Worm (Caenorhabditis elegans) whole organism, dauer: ENCODE measurements around the gene glt-4.

Experiments
- unc-62 ChIP-seq: sonication (generic microtip); optimal IDR thresholded peaks from 2 replicates; lab custom pipeline; 2017; ENCODE audit warnings: missing biosample characterization, missing genetic modification reagents, missing genetic modification characterization

glt-4 gene

DNA sequence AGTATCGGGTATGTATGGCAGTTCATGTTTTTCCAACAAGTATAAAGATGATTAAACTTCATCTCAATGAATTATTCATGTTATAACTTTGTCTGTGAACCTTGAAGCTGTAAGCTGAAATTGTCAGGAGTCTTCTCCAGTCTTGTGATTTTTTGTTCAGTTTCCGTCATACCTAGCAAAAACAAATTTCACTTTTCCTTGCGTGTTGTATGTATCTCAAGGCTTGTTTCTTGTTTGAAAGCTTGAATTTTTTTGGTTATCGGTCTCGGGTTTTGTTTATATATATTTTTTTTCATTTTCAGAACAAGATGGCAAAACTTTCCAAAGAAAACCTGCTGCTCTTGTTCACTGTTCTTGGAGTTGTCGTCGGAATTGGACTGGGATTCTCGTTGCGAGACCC, at the start of gene glt-4:
Gene glt-4 (plus strand): TSS at position 301 of the 400 bp plus-strand sequence.
- TF ChIP-seq unc-62 (GFP tag; lab: Kevin White, UChicago): no peak

DNA sequence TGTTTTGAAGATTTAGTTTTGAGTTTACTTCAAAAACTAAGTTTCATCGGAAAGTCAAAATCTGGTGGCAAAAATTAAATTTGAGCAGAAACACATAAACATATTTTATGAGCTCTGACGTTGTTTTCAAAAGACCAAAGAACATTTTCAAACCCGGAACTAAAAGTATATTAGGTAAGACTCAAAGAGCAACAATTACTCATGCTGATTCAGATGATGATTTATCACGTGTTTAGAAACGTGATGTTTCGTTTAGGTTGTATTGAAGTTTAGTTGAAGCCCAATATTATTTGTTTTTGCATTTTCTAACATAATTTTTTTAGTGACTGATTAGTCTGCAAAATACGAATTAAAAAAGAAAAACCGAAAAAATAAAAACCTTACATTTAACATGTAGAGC, 49.5 kb upstream of the glt-4 start:
- no peak for TF ChIP-seq unc-62 (GFP tag; lab: Kevin White, UChicago)

DNA sequence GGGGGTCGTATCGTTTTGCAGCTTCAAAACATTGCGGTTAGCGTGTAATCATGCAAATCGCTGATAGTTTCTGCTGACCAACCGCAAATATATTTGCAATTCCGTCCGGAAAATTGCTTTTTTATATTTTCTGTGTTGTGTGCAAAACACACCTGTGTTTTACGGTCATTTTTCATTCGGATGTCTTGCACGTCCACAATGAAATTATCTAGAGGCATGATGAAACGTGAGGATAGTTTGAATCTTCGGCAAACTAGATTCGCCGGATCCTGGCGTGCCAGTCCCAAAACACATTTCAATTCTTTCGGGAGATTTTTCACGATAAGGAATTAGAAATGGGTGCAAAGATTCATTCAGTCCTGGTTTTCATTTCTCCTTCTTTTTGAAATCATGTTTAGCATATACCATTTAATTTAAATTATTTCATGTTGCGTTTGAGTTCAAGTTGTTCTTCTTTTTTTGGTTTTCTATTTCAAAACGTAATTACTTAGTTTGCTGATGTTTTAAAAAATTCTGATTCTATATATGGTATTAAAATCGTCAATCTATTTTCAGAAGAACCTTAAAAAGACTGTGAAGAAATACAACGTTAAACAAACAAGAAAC, 48.1 kb upstream of the glt-4 start, which contains the start of gene C03B1.5:
Gene C03B1.5 (plus strand): TSS at position 556 of the 606 bp plus-strand sequence.
- no peak for TF ChIP-seq unc-62 (GFP tag; lab: Kevin White, UChicago)

DNA sequence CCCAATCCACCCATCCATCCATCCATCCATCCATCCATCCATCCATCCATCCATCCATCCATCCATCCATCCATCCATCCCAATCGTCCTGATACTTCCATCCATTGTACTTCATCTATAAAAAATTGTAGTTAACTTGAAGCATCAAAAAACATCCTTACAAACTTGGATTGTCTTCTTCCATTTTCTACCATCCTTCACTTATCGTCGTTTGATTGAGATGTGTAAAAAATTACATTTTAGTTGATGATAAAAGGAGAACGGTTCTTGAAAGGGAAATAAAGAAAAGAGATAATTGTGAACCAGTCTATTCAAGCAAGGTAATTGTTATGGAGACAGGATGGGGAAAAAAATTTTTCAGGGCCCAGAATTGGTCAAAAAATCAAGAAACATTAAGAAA, 45.5 kb upstream of the glt-4 start, which contains the start of gene C03B1.10:
Gene C03B1.10 (minus strand): TSS at position 101 of the 400 bp plus-strand sequence.
- no peak for TF ChIP-seq unc-62 (GFP tag; lab: Kevin White, UChicago)

DNA sequence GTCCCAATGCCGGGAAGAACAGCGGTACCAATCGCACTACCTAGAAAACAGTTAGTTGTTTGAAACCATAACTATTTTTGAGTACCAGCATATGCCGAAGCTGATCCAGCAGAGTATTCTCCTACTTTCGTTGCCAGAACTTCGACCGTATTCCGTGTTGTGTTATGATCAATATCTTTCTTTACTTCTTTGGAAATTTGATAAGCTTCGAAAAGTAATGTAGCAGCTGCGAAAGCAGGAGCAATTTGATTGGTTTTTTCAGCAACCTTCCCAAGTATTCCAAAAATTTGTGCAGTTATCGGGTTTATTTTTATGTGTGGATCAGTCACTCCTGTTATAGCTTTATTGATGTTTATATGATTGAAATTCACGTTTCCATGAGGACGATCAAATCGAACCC, 43.1 kb upstream of the glt-4 start:
- TF ChIP-seq unc-62 (GFP tag; lab: Kevin White, UChicago): no peak

DNA sequence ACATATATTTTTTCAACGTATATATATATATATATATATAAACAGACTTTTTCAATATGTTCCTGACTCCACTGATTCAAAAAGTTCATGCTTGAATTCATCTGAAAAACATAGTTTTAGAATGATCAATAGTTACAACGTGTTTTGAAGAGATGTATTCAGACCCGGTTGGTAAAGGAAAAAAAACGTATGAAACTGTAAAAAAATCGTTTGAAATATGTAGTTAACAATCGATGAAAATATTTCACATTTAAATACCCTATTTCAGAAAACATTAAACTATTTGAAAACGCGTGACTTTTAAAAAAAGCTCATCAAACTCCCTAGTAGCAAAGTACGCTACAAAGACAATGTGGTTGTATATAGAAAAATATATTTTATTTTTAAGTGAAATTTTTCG, 42.6 kb upstream of the glt-4 start, which contains the start of gene C03B1.14:
Gene C03B1.14 (minus strand): TSS at position 101 of the 400 bp plus-strand sequence.
- no peak for TF ChIP-seq unc-62 (GFP tag; lab: Kevin White, UChicago)

DNA sequence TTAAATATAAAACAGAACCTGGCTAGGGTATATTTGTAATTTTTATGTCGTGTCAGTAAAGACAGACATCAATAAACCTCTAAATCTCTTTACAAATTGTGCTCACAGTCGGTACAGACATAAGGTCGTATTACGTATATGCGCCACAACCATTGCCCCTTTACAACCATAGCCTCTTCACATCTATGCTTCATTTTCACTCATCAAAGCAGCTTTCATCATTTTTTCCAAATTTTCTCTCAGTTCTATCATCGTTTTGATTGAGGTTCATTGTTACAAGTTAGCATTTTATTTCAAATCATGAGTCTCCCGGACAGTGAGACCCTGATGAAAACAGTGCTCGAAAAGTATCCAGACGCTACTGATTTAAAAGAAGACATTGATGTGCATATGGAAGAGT, 39.0 kb upstream of the glt-4 start, which contains the start of gene C03B1.4:
Gene C03B1.4 (plus strand): TSS at position 301 of the 400 bp plus-strand sequence.
- TF ChIP-seq unc-62 (GFP tag; lab: Kevin White, UChicago): no peak

DNA sequence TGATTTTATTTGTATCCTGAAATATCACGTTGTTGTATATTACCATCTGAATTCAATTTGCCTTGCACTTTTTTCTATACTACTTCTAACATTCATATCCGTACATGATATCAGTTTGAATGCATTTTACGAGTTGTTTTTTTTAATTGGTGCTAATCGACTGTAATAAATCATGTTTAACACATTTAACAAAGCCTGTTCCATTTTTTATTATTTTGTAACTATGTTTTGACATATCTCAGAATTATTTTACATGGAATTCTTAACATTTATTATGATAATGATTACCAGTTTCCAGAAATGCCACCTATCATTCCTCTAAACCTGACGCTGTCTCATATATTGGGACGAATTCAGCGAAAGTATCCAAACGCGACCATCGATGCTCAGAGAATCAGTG, 37.5 kb upstream of the glt-4 start, which contains the start of gene C03B1.3:
Gene C03B1.3 (plus strand): TSS at position 301 of the 400 bp plus-strand sequence.
- no peak for TF ChIP-seq unc-62 (GFP tag; lab: Kevin White, UChicago)

DNA sequence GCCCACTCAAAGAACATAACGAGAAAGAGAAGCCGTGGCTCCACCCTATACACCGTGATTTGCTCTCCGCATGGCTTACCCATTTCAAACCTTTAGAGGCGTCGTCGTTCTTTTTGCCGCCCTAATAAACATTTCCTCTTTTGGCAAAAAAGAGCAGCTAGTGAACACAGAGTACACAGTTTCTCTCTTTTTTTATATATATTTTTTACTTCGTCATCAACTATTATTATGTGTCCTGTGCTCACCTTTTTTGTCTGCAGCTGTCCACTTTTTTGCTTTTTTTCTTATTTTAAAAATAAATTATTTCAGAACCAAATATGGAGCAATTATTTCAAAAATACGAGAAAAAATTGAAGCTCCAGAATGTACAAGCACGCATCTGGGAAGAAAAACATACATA, 33.5 kb upstream of the glt-4 start, which contains the start of gene C03B1.2:
Gene C03B1.2 (plus strand): TSS at position 301 of the 400 bp plus-strand sequence.
- no peak for TF ChIP-seq unc-62 (GFP tag; lab: Kevin White, UChicago)

DNA sequence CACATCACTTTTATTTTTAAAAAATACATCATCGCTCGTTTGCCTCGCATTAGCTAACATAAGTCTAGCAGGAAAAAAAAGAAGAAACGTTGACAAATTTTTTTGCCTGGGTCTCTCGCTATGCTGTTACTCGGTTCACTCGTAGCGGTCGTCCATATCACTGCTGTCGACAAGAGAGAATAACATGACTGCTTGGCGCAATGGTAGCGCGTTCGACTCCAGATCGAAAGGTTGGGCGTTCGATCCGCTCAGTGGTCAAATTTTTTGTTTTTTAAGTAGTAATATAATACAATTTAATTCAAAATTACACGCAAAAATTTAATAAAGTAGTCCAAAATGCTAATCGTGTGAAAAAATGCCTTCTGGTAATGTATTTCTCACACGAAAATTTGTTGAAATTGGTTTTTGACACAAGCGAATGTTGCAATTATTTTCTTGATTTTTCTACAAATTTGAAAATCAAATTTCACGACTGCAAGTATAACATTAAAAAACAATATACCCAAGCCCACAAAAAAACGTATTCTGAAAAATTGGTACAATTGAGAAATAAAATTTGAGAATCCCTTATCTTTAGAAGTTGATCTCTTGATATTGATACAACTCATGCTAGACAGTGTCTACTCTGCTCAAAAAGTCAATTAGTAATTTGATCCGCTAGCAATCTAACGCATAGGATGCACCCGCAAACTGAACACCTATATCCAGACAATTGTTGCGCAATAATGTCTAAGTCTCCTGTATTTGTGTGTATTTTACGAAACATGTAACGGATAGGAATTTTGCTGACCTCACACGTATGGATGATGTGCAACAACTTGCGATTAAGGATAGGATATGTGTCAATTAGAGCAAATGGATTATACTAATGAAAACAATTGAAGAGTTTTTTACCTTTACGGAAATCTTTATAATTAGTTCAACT, 31.8 kb upstream of the glt-4 start:
- TF ChIP-seq unc-62 (GFP tag; lab: Kevin White, UChicago): no peak

DNA sequence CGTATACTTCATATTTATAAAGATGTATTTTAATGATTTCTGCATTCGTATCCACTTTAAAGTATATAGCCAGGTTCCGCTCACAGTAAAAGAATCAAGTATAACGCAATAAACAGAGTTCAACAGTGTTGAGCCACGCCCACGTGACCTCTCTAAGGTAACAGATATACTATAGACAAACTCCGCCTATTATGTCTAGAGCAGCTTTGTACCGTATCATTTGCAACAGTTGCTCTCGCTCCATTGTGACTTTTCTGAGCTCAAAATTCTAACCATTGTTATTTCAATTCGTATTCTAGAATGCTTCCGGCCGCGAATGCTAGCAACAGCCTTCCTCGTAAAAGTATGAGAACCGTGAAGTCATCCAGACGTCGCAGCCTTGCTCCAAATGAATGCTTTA, 29.9 kb upstream of the glt-4 start, which contains the start of gene C03B1.17:
Gene C03B1.17 (plus strand): TSS at position 301 of the 400 bp plus-strand sequence.
- no peak for TF ChIP-seq unc-62 (GFP tag; lab: Kevin White, UChicago)

DNA sequence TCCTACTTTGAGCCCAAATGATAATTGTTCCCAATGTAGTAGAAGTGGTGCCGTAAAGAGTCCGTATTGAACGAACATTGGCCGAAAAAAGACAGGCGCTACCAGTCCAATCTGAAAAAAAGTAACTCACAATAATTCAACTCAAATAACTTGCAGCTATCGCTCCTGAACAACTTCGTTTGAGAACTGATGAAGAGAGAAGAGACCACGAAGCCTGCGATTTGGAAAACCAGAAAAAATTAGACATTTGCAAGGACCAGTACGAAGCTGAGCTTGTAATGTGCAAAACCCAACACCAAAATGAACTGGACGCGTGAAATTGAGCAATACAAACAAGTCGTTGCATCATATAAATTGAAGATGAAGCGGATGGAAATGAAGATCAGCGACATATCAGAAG, 28.8 kb upstream of the glt-4 start, which contains the start of gene C03B1.1:
Gene C03B1.1 (plus strand): TSS at position 301 of the 400 bp plus-strand sequence.
- no peak for TF ChIP-seq unc-62 (GFP tag; lab: Kevin White, UChicago)

DNA sequence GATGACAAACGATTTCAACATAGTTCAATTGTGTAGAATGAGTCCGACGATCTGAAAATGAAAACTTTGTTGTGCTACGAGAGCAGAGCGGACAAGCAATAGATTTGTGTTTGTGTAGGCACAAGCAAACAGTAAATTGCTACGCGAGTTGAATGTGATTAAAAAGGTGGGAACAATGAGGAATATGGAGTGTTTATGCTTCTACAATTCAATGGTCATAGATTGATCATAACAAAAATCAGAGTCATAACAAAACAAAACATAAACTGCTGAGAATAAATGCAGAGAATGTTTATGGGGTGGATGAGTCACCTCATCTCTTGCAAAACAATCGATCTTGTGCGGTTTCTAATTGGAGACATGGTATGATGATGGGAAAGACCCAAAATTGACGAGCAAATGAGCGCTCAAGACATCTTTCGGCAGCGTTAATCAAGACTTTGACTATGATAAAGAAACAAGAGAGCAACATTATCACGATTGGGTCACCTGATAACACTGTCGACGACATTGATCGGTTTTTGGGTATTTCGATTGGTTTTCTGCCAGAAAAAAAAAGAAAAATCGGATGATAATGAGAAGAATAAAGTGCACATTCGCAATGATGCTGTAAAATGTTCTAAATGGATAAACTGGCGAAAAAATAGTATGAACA, 25.5 kb upstream of the glt-4 start, which contains the start of gene lmp-1:
Gene lmp-1 (minus strand): TSS at position 51 of the 655 bp plus-strand sequence.
- no peak for TF ChIP-seq unc-62 (GFP tag; lab: Kevin White, UChicago)

DNA sequence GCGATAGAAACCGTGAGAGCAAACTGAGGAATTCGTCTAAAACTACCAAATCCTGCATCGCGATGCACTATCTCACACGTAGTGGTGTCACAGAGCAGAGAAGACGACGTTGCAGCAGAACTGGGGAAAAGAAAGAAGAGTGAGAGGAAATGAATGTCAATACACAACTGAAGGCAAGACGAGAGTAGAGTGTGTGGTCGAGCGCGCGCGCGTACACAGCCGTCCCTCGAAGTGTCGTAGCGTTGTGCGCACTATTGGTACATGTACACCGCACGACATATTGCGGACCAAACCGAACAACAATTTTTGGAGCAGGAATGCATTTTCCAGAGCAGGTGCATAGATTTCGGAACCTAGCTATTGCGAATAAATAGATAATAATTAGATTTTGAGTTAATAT, 24.9 kb upstream of the glt-4 start:
- TF ChIP-seq unc-62 (GFP tag; lab: Kevin White, UChicago): no peak

DNA sequence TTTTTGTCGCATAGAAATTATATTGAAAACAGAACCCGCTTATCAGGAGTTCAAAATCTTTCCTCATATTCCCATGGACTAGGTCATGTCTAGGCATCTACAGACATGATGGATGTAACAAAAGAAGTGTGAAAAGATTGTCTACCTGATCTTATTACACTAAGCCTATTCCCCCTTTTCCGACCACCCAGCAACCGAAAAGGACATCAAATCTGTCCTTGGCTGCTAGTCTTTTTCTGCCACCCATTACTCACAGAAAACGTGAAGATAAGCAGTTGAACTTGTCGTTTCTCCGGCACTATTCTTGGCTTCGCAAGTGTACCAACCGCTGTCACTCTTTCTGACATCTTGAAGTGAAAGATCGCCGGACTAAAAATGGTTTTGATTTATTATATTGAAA, 20.3 kb upstream of the glt-4 start:
- TF ChIP-seq unc-62 (GFP tag; lab: Kevin White, UChicago): no peak
